Worm (Caenorhabditis elegans) whole organism, L4 larva: Measurements from ENCODE around the gene psr-1.

Source experiments
- D1046.2 ChIP-seq: fragments of 200-800 bp; sonication (Bioruptor generic); IDR thresholded peaks from 2 replicates; pipeline ENCODE4 v1.3.6; 2022; ENCODE audit warnings: missing genetic modification characterization, missing compliant biosample characterization
- F10B5.3 ChIP-seq: sonication (generic microtip); optimal IDR thresholded peaks from 2 replicates; lab custom pipeline; 2016; ENCODE audit warnings: mild to moderate bottlenecking, missing genetic modification characterization, missing compliant biosample characterization
- F49E8.2 ChIP-seq: sonication (generic microtip); optimal IDR thresholded peaks from 2 replicates; lab custom pipeline; 2016; ENCODE audit warnings: missing compliant biosample characterization, mild to moderate bottlenecking, missing genetic modification characterization, borderline replicate concordance
- aha-1 ChIP-seq: fragments of 150-350 bp; peaks from one replicate; lab custom pipeline; 2014; ENCODE audit warnings: missing biosample characterization, missing genetic modification characterization
- ama-1 ChIP-seq: fragments of 150-350 bp; optimal IDR thresholded peaks from 2 replicates; lab custom pipeline; 2014; ENCODE audit warnings: inconsistent platforms, mixed read lengths
- arid-1 ChIP-seq: fragments of 200-800 bp; sonication (Bioruptor generic); conservative IDR thresholded peaks from 2 replicates; pipeline ENCODE4 v1.3.6; 2022; ENCODE audit warnings: missing genetic modification reagents, missing genetic modification characterization, missing compliant biosample characterization
- ceh-44 ChIP-seq: fragments of 200-800 bp; sonication (Bioruptor generic); IDR thresholded peaks from 2 replicates; pipeline ENCODE4 v1.3.6; 2022; ENCODE audit warnings: missing genetic modification reagents, missing genetic modification characterization, missing compliant biosample characterization
- ctbp-1 ChIP-seq: fragments of 200-800 bp; sonication (Bioruptor generic); IDR thresholded peaks from 2 replicates; pipeline ENCODE4 v1.3.6; 2022; ENCODE audit warnings: missing genetic modification reagents, missing genetic modification characterization, missing compliant biosample characterization
- dve-1 ChIP-seq: sonication (generic microtip); optimal IDR thresholded peaks from 2 replicates; lab custom pipeline; 2017; ENCODE audit warnings: antibody characterized with exemption, mild to moderate bottlenecking, missing genetic modification characterization, missing compliant biosample characterization; ENCODE audit not compliant: insufficient read depth
- egl-43 ChIP-seq: fragments of 200-800 bp; sonication (Bioruptor generic); IDR thresholded peaks from 2 replicates; pipeline ENCODE4 v1.3.6; 2022; ENCODE audit warnings: missing genetic modification reagents, missing genetic modification characterization, missing compliant biosample characterization
- fkh-10 ChIP-seq: fragments of 150-350 bp; optimal IDR thresholded peaks from 2 replicates; lab custom pipeline; 2014; ENCODE audit warnings: missing biosample characterization, missing genetic modification reagents, missing genetic modification characterization
- gei-8 ChIP-seq: fragments of 200-800 bp; sonication (Bioruptor generic); optimal IDR thresholded peaks from 2 replicates; lab custom pipeline; 2018; ENCODE audit warnings: mild to moderate bottlenecking, missing genetic modification characterization, missing compliant biosample characterization
- hif-1 ChIP-seq, 2 experiments: sonication (generic microtip); optimal IDR thresholded peaks; 2 replicates each; lab custom pipeline; 2016 to 2017; ENCODE audit warnings: missing compliant biosample characterization in 2 of 2, missing genetic modification characterization in 2 of 2, missing genetic modification reagents in 2 of 2, missing genotype in 2 of 2, mild to moderate bottlenecking in 1 of 2
- hlh-30 ChIP-seq: sonication (generic microtip); optimal IDR thresholded peaks from 2 replicates; lab custom pipeline; 2017; ENCODE audit warnings: antibody characterized with exemption, mild to moderate bottlenecking, missing genetic modification characterization, missing compliant biosample characterization; ENCODE audit not compliant: insufficient read depth
- lim-7 ChIP-seq: fragments of 200-800 bp; sonication (Bioruptor generic); IDR thresholded peaks from 2 replicates; pipeline ENCODE4 v1.3.6; 2022; ENCODE audit warnings: missing genetic modification characterization, missing compliant biosample characterization
- mdl-1 ChIP-seq, 2 experiments: fragments of 150-350 bp in 1 of 2; sonication (generic microtip) in 1 of 2; optimal IDR thresholded peaks; 2 replicates each; lab custom pipeline; 2014 to 2017; ENCODE audit warnings: missing biosample characterization in 2 of 2, missing genetic modification characterization in 2 of 2
- nhr-11 ChIP-seq: fragments of 150-350 bp; optimal IDR thresholded peaks from 2 replicates; lab custom pipeline; 2014; ENCODE audit warnings: missing biosample characterization, missing genetic modification characterization
- nhr-111 ChIP-seq: fragments of 200-800 bp; sonication (Bioruptor generic); optimal IDR thresholded peaks from 2 replicates; lab custom pipeline; 2018; ENCODE audit warnings: mild to moderate bottlenecking, missing genetic modification characterization, missing compliant biosample characterization
- nhr-48 ChIP-seq: sonication (generic microtip); optimal IDR thresholded peaks from 2 replicates; lab custom pipeline; 2016; ENCODE audit warnings: mild to moderate bottlenecking, missing genetic modification characterization, missing compliant biosample characterization
- rbr-2 ChIP-seq: sonication (generic microtip); optimal IDR thresholded peaks from 2 replicates; lab custom pipeline; 2016; ENCODE audit warnings: missing genotype, missing genetic modification characterization, missing compliant biosample characterization
- set-16 ChIP-seq: fragments of 200-800 bp; sonication (Bioruptor generic); IDR thresholded peaks from 2 replicates; pipeline ENCODE4 v1.3.6; 2022; ENCODE audit warnings: missing genetic modification reagents, missing genetic modification characterization, missing compliant biosample characterization
- zfp-2 ChIP-seq: sonication (generic microtip); optimal IDR thresholded peaks from 2 replicates; lab custom pipeline; 2016; ENCODE audit warnings: mild to moderate bottlenecking, missing genetic modification characterization, missing compliant biosample characterization

psr-1 gene

ce11 chrIV:4705182-4705581, 52.1 kb downstream of the psr-1 start (continued):
- TF ChIP-seq rbr-2 (tag; lab: Kevin White, UChicago) = peak; percentile 56
- no peak for TF ChIP-seq F49E8.2 (tag; lab: Kevin White, UChicago)
- no peak for TF ChIP-seq zfp-2 (tag; lab: Kevin White, UChicago)
- no peak for TF ChIP-seq ceh-44 (GFP tag; lab: Robert Waterston, UW)
- TF ChIP-seq set-16 (GFP tag; lab: Robert Waterston, UW) = peak; percentile 73
- TF ChIP-seq fkh-10 (GFP tag; lab: Kevin White, UChicago) = no peak
- no peak for TF ChIP-seq nhr-111 (GFP tag; lab: Kevin White, UChicago)
- TF ChIP-seq lim-7 = no peak
- TF ChIP-seq nhr-48 (tag; lab: Kevin White, UChicago) = peak; percentile 30
- 0 out of 2 replicates have a peak, but pooled peaks have one; percentile 33 for TF ChIP-seq D1046.2 (GFP tag; lab: Robert Waterston, UW)
- TF ChIP-seq ctbp-1 (GFP tag; lab: Robert Waterston, UW) = peak; percentile 62; the same call in 1 of the 2 replicates
- no peak for TF ChIP-seq gei-8
- peak in 1 of 2 experiments; percentile 42 for TF ChIP-seq hif-1 (tag; optimal IDR thresholded peaks at IDR 0.05; lab: Kevin White, UChicago)
- peak; percentile 43; the same call in 1 of the 2 replicates for TF ChIP-seq arid-1 (GFP tag; lab: Robert Waterston, UW)
- peak; percentile 59 for TF ChIP-seq dve-1 (tag; lab: Kevin White, UChicago)
- peak; percentile 52; the same call in 1 of the 2 replicates for TF ChIP-seq egl-43 (GFP tag; lab: Robert Waterston, UW)
- peak in 1 of 2 experiments; percentile 56 for TF ChIP-seq mdl-1 (tag; optimal IDR thresholded peaks at IDR 0.05; lab: Kevin White, UChicago)
- TF ChIP-seq ama-1 (lab: Kevin White, UChicago) = peak; percentile 24
- peak; percentile 62 for TF ChIP-seq nhr-11 (tag; lab: Kevin White, UChicago)
- TF ChIP-seq aha-1 = no peak
- TF ChIP-seq hlh-30 (tag; lab: Kevin White, UChicago) = peak; percentile 48
- TF ChIP-seq F10B5.3 (tag; lab: Kevin White, UChicago) = no peak
